Worm (Caenorhabditis elegans) whole organism, L3 larva: ENCODE measurements around the gene mtr-4.

Experiments used
- R02D3.7 ChIP-seq: fragments of 150-350 bp; optimal IDR thresholded peaks from 2 replicates; lab custom pipeline; 2014; ENCODE audit warnings: missing biosample characterization, missing genetic modification characterization
- ZK546.5 ChIP-seq: sonication (generic microtip); optimal IDR thresholded peaks from 2 replicates; lab custom pipeline; 2017; ENCODE audit warnings: missing biosample characterization, missing genetic modification characterization
- aly-2 ChIP-seq: fragments of 150-350 bp; optimal IDR thresholded peaks from 2 replicates; lab custom pipeline; 2014; ENCODE audit warnings: missing biosample characterization, missing genetic modification characterization
- ama-1 ChIP-seq: fragments of 150-350 bp; optimal IDR thresholded peaks from 2 replicates; lab custom pipeline; 2018
- ceh-16 ChIP-seq: sonication (generic microtip); optimal IDR thresholded peaks from 2 replicates; lab custom pipeline; 2017; ENCODE audit warnings: missing biosample characterization, missing genetic modification characterization
- ceh-28 ChIP-seq: fragments of 150-350 bp; optimal IDR thresholded peaks from 2 replicates; lab custom pipeline; 2014; ENCODE audit warnings: missing biosample characterization, missing genetic modification reagents, missing genetic modification characterization
- ceh-82 ChIP-seq: fragments of 150-350 bp; optimal IDR thresholded peaks from 2 replicates; lab custom pipeline; 2014; ENCODE audit warnings: missing biosample characterization, missing genetic modification characterization
- daf-12 ChIP-seq: fragments of 150-350 bp; optimal IDR thresholded peaks from 2 replicates; lab custom pipeline; 2014; ENCODE audit warnings: missing biosample characterization, missing genetic modification reagents, missing genetic modification characterization
- egl-27 ChIP-seq: sonication (generic microtip); optimal IDR thresholded peaks from 4 replicates; lab custom pipeline; 2017; ENCODE audit warnings: missing biosample characterization, missing genetic modification reagents, missing genetic modification characterization
- egl-5 ChIP-seq: fragments of 150-350 bp; optimal IDR thresholded peaks from 2 replicates; lab custom pipeline; 2017; ENCODE audit warnings: missing biosample characterization, missing genetic modification reagents, missing genetic modification characterization, inconsistent platforms
- elt-1 ChIP-seq: fragments of 150-350 bp; optimal IDR thresholded peaks from 2 replicates; lab custom pipeline; 2014; ENCODE audit warnings: missing biosample characterization, missing genetic modification characterization
- elt-2 ChIP-seq: sonication (generic microtip); optimal IDR thresholded peaks from 2 replicates; lab custom pipeline; 2016; ENCODE audit warnings: missing genetic modification reagents, mild to moderate bottlenecking, missing genetic modification characterization, missing compliant biosample characterization
- elt-3 ChIP-seq, 3 experiments: fragments of 150-350 bp in 1 of 3; sonication (generic microtip) in 2 of 3; optimal IDR thresholded peaks; 2 replicates in 2 of 3; 4 replicates in 1 of 3; lab custom pipeline; 2014 to 2017; ENCODE audit warnings: missing biosample characterization in 3 of 3, missing genetic modification characterization in 3 of 3
- eor-1 ChIP-seq, 2 experiments: fragments of 150-350 bp; optimal IDR thresholded peaks; 2 replicates each; lab custom pipeline; 2014 to 2018; ENCODE audit warnings: missing biosample characterization in 2 of 2, missing genetic modification characterization in 2 of 2
- fkh-10 ChIP-seq: sonication (generic microtip); optimal IDR thresholded peaks from 2 replicates; lab custom pipeline; 2017; ENCODE audit warnings: missing biosample characterization, missing genetic modification reagents, missing genetic modification characterization
- fkh-2 ChIP-seq: fragments of 150-350 bp; optimal IDR thresholded peaks from 2 replicates; lab custom pipeline; 2014; ENCODE audit warnings: missing biosample characterization, missing genetic modification reagents, missing genetic modification characterization
- hmg-11 ChIP-seq: sonication (generic microtip); optimal IDR thresholded peaks from 2 replicates; lab custom pipeline; 2016; ENCODE audit warnings: missing genetic modification characterization, missing compliant biosample characterization
- jun-1 ChIP-seq: fragments of 150-350 bp; optimal IDR thresholded peaks from 2 replicates; lab custom pipeline; 2014; ENCODE audit warnings: missing biosample characterization, missing genetic modification reagents, missing genetic modification characterization
- lin-15B ChIP-seq: fragments of 150-350 bp; optimal IDR thresholded peaks from 2 replicates; lab custom pipeline; 2014; ENCODE audit warnings: missing biosample characterization, missing genetic modification characterization
- lin-39 ChIP-seq: fragments of 150-350 bp; optimal IDR thresholded peaks from 2 replicates; lab custom pipeline; 2018; ENCODE audit warnings: missing biosample characterization, missing genetic modification reagents, missing genetic modification characterization
- lsy-12 ChIP-seq: sonication (generic microtip); optimal IDR thresholded peaks from 2 replicates; lab custom pipeline; 2016; ENCODE audit warnings: mild to moderate bottlenecking, missing genetic modification characterization, missing compliant biosample characterization
- mdl-1 ChIP-seq: fragments of 150-350 bp; optimal IDR thresholded peaks from 2 replicates; lab custom pipeline; 2014; ENCODE audit warnings: missing biosample characterization, missing genetic modification characterization
- mml-1 ChIP-seq: fragments of 150-350 bp; sonication (generic microtip); optimal IDR thresholded peaks from 3 replicates; lab custom pipeline; 2014; ENCODE audit warnings: missing biosample characterization, missing genetic modification characterization
- nfya-1 ChIP-seq: sonication (generic microtip); optimal IDR thresholded peaks from 2 replicates; lab custom pipeline; 2017; ENCODE audit warnings: missing genetic modification characterization, mild to moderate bottlenecking, missing compliant biosample characterization, antibody characterized with exemption, moderate library complexity; ENCODE audit not compliant: insufficient read depth
- nhr-11 ChIP-seq: fragments of 150-350 bp; optimal IDR thresholded peaks from 2 replicates; lab custom pipeline; 2014; ENCODE audit warnings: missing biosample characterization, missing genetic modification characterization
- nhr-12 ChIP-seq: fragments of 150-350 bp; optimal IDR thresholded peaks from 2 replicates; lab custom pipeline; 2014; ENCODE audit warnings: missing biosample characterization, missing genetic modification characterization
- nhr-23 ChIP-seq: fragments of 150-350 bp; optimal IDR thresholded peaks from 2 replicates; lab custom pipeline; 2014; ENCODE audit warnings: missing biosample characterization, missing genetic modification reagents, missing genetic modification characterization
- nhr-237 ChIP-seq: fragments of 150-350 bp; optimal IDR thresholded peaks from 2 replicates; lab custom pipeline; 2014; ENCODE audit warnings: missing biosample characterization, missing genetic modification characterization
- nhr-25 ChIP-seq: sonication (generic microtip); optimal IDR thresholded peaks from 2 replicates; lab custom pipeline; 2017; ENCODE audit warnings: missing biosample characterization, missing genetic modification characterization
- nhr-28 ChIP-seq: fragments of 150-350 bp; optimal IDR thresholded peaks from 2 replicates; lab custom pipeline; 2014; ENCODE audit warnings: missing biosample characterization, missing genetic modification characterization
- nhr-43 ChIP-seq: sonication (generic microtip); optimal IDR thresholded peaks from 2 replicates; lab custom pipeline; 2016; ENCODE audit warnings: mild to moderate bottlenecking, missing genetic modification characterization, missing compliant biosample characterization; ENCODE audit not compliant: poor library complexity, severe bottlenecking
- nhr-67 ChIP-seq: fragments of 150-350 bp; optimal IDR thresholded peaks from 2 replicates; lab custom pipeline; 2014; ENCODE audit warnings: missing biosample characterization, missing genetic modification characterization
- nhr-76 ChIP-seq: fragments of 150-350 bp; sonication (generic microtip); optimal IDR thresholded peaks from 5 replicates; lab custom pipeline; 2014; ENCODE audit warnings: missing biosample characterization, missing genetic modification characterization
- nhr-77 ChIP-seq: fragments of 150-350 bp; optimal IDR thresholded peaks from 2 replicates; lab custom pipeline; 2014; ENCODE audit warnings: missing biosample characterization, missing genetic modification characterization
- pha-4 ChIP-seq: fragments of 150-350 bp; optimal IDR thresholded peaks from 2 replicates; lab custom pipeline; 2014; ENCODE audit warnings: missing biosample characterization, missing genetic modification reagents, missing genetic modification characterization
- pqm-1 ChIP-seq: fragments of 150-350 bp; optimal IDR thresholded peaks from 2 replicates; lab custom pipeline; 2017; ENCODE audit warnings: missing biosample characterization, missing genetic modification characterization, inconsistent platforms
- sea-2 ChIP-seq: fragments of 150-350 bp; sonication (generic microtip); optimal IDR thresholded peaks from 4 replicates; lab custom pipeline; 2014; ENCODE audit warnings: missing biosample characterization, missing genetic modification reagents, missing genetic modification characterization
- skn-1 ChIP-seq: fragments of 150-350 bp; optimal IDR thresholded peaks from 2 replicates; lab custom pipeline; 2014; ENCODE audit warnings: missing biosample characterization, missing genetic modification characterization
- tbx-2 ChIP-seq: sonication (generic microtip); optimal IDR thresholded peaks from 2 replicates; lab custom pipeline; 2016; ENCODE audit warnings: mild to moderate bottlenecking, missing genetic modification characterization, missing compliant biosample characterization
- unc-39 ChIP-seq: sonication (generic microtip); optimal IDR thresholded peaks from 4 replicates; lab custom pipeline; 2017; ENCODE audit warnings: missing biosample characterization, missing genetic modification characterization
- unc-62 ChIP-seq: fragments of 150-350 bp; sonication (generic microtip); optimal IDR thresholded peaks from 4 replicates; lab custom pipeline; 2014; ENCODE audit warnings: missing biosample characterization, missing genetic modification reagents, missing genetic modification characterization
- zag-1 ChIP-seq: fragments of 150-350 bp; optimal IDR thresholded peaks from 2 replicates; lab custom pipeline; 2014; ENCODE audit warnings: missing biosample characterization, missing genetic modification characterization
- ztf-4 ChIP-seq: fragments of 150-350 bp; optimal IDR thresholded peaks from 2 replicates; lab custom pipeline; 2014; ENCODE audit warnings: missing biosample characterization, missing genetic modification characterization

The mtr-4 gene

ce11 chrIV:9869344-9869743 is 43.9 kb downstream of the mtr-4 start:
- peak; percentile 91 for TF ChIP-seq pha-4 (tag; lab: Kevin White, UChicago)
- no peak for TF ChIP-seq nhr-43 (tag; lab: Kevin White, UChicago)

DNA sequence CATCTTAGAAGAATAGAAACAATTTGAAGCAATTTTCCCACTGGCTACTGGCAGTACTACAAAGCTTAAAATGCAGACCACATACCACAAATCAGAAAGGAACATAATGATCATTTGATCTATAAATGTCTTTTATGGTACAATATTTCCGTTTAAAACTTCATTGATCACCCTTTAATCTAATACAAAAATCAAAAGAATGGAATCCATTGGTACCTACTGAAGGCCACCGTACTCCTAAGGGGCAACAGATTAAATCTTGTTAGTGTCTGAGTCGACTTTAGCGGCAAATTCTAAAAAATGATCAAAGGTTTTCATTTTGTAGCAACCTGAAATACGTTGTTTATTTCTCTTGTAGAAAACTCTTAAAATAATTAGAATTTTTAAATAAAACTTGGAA is 46.7 kb downstream of the mtr-4 start:
- TF ChIP-seq eor-1 (tag; optimal IDR thresholded peaks at IDR 0.05; lab: Kevin White, UChicago) (no peak), elt-3 (tag; optimal IDR thresholded peaks at IDR 0.05; lab: Kevin White, UChicago) (no peak), egl-27 (tag; lab: Kevin White, UChicago) (no peak), hmg-11 (tag; lab: Kevin White, UChicago) (no peak), nhr-25 (peak; percentile 3), elt-1 (tag; lab: Kevin White, UChicago) (peak; percentile 70), pqm-1 (no peak)

ce11 chrIV:9872786-9873185 is 47.3 kb downstream of the mtr-4 start:
- TF ChIP-seq zag-1 (tag; lab: Kevin White, UChicago) (no peak), eor-1 (tag; optimal IDR thresholded peaks at IDR 0.05; lab: Kevin White, UChicago) (no peak), ceh-82 (tag; lab: Kevin White, UChicago) (no peak), pha-4 (tag; lab: Kevin White, UChicago) (peak; percentile 66), nhr-11 (tag; lab: Kevin White, UChicago) (no peak), aly-2 (tag; lab: Kevin White, UChicago) (no peak), ceh-28 (tag; lab: Kevin White, UChicago) (peak; percentile 26), elt-2 (tag; lab: Kevin White, UChicago) (peak; percentile 60), nhr-25 (no peak), ztf-4 (tag; lab: Kevin White, UChicago) (no peak), nhr-67 (no peak), skn-1 (tag; lab: Kevin White, UChicago) (peak; percentile 2), nhr-77 (tag; lab: Kevin White, UChicago) (no peak), ZK546.5 (tag; lab: Kevin White, UChicago) (no peak), unc-39 (tag; lab: Kevin White, UChicago) (no peak), nfya-1 (peak; percentile 57), daf-12 (tag; lab: Kevin White, UChicago) (no peak), pqm-1 (peak; percentile 77), hmg-11 (tag; lab: Kevin White, UChicago) (peak; percentile 29), unc-62 (no peak), egl-5 (tag; lab: Kevin White, UChicago) (no peak), lin-39 (tag; lab: Kevin White, UChicago) (peak; percentile 1), ceh-16 (tag; lab: Kevin White, UChicago) (no peak), mdl-1 (no peak), egl-27 (tag; lab: Kevin White, UChicago) (no peak), nhr-23 (no peak), nhr-76 (tag; lab: Kevin White, UChicago) (no peak), lin-15B (tag; lab: Kevin White, UChicago) (peak; percentile 18), nhr-12 (tag; lab: Kevin White, UChicago) (no peak), ama-1 (lab: Kevin White, UChicago) (no peak), fkh-10 (GFP tag; lab: Kevin White, UChicago) (no peak), elt-1 (tag; lab: Kevin White, UChicago) (no peak)

- TF ChIP-seq unc-39 (tag; lab: Kevin White, UChicago) (no peak), nhr-12 (tag; lab: Kevin White, UChicago) (no peak), nhr-237 (no peak), R02D3.7 (tag; lab: Kevin White, UChicago) (no peak), ztf-4 (tag; lab: Kevin White, UChicago) (peak; percentile 9), sea-2 (no peak), ceh-16 (tag; lab: Kevin White, UChicago) (no peak), tbx-2 (tag; lab: Kevin White, UChicago) (no peak), zag-1 (tag; lab: Kevin White, UChicago) (no peak), eor-1 (tag; optimal IDR thresholded peaks at IDR 0.05; lab: Kevin White, UChicago) (no peak), nhr-25 (peak; percentile 58), hmg-11 (tag; lab: Kevin White, UChicago) (peak; percentile 44), nhr-28 (tag; lab: Kevin White, UChicago) (no peak), fkh-10 (GFP tag; lab: Kevin White, UChicago) (no peak), nhr-67 (no peak), egl-27 (tag; lab: Kevin White, UChicago) (no peak), nfya-1 (peak; percentile 67), jun-1 (tag; lab: Kevin White, UChicago) (no peak), pqm-1 (peak; percentile 59), lin-15B (tag; lab: Kevin White, UChicago) (peak; percentile 15), mml-1 (tag; lab: Kevin White, UChicago) (no peak), elt-1 (tag; lab: Kevin White, UChicago) (peak; percentile 48), skn-1 (tag; lab: Kevin White, UChicago) (no peak), elt-3 (tag; optimal IDR thresholded peaks at IDR 0.05; lab: Kevin White, UChicago) (no peak), pha-4 (tag; lab: Kevin White, UChicago) (peak; percentile 67), elt-2 (tag; lab: Kevin White, UChicago) (peak; percentile 53), ceh-82 (tag; lab: Kevin White, UChicago) (no peak), aly-2 (tag; lab: Kevin White, UChicago) (no peak), nhr-11 (tag; lab: Kevin White, UChicago) (no peak), daf-12 (tag; lab: Kevin White, UChicago) (no peak), nhr-23 (peak; percentile 44), fkh-2 (tag; lab: Kevin White, UChicago) (no peak), ama-1 (lab: Kevin White, UChicago) (no peak), lsy-12 (no peak)
Measured at ce11 chrIV:9873837-9874236, 48.3 kb downstream of the mtr-4 start.
